Worm (Caenorhabditis elegans): ENCODE measurements around the gene ctbp-1.

DNA sequence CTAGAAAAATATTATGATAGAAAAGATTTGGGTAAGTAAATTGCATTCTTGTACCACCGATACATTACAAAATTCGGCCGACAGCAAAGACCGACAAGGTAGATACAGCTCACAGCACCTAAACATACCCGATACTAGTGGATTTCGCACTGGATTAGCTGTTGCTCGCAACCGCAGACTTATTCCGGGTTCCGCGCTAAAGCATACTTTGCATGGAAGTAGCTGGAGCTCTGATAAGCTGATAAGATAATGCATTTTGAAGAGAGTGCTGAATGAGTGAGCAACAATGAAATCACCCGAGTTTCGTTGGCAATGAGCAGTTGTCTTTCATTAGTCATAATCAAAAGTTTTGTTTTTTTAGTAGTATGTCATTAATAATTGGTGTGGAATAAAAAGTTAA is 12.0 kb upstream of the ctbp-1 start:
- TF ChIP-seq ama-1 (optimal IDR thresholded peaks at IDR 0.05) (no peak), sea-1 (GFP tag; conservative IDR thresholded peaks at IDR 0.05) (no peak), ets-7 (tag; optimal IDR thresholded peaks at IDR 0.05) (no peak), scrt-1 (GFP tag; IDR thresholded peaks at IDR 0.05) (no peak), hmg-4 (GFP tag; optimal IDR thresholded peaks at IDR 0.05) (no peak), B0310.2 (tag; optimal IDR thresholded peaks at IDR 0.05) (no peak), flt-1 (GFP tag; IDR thresholded peaks at IDR 0.05) (no peak), F13C5.2 (tag; optimal IDR thresholded peaks at IDR 0.05) (no peak), ceh-36 (tag; optimal IDR thresholded peaks at IDR 0.05) (no peak), pes-1 (GFP tag; IDR thresholded peaks at IDR 0.05) (no peak), ceh-13 (GFP tag; optimal IDR thresholded peaks at IDR 0.05) (no peak), tbx-37 (GFP tag; conservative IDR thresholded peaks at IDR 0.05) (no peak), tra-4 (tag; optimal IDR thresholded peaks at IDR 0.05) (no peak), hnd-1 (tag; optimal IDR thresholded peaks at IDR 0.05) (no peak)

Measured in whole organism, early embryonic.